Worm (Caenorhabditis elegans): Measurements from ENCODE around the gene F02H6.6.

Gene F02H6.6

DNA sequence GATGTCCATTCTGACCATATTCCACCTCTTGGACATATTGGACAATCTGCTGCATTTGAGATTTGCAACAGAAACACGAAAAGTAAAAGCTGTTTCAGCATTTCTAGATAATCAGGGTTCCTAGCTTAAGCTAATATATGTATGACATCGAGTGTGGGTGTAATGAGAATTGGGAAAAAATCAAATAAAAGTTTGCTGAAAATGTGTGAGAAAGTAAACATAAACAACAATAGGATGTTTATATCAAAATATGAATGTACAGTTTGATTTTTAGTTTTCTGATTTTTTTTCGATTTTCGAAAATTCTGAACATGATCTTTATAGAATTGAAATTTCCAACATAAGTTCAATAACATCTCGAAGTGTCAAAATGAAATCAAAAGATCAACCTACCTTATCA lies at the start of gene F02H6.6:
TSS of gene F02H6.6 (minus strand) at position 101 of the 400 bp plus-strand sequence.
- no peak for TF ChIP-seq pqm-1 (tag; optimal IDR thresholded peaks at IDR 0.05)
- TF ChIP-seq elt-3 (tag; optimal IDR thresholded peaks at IDR 0.05): no peak
- TF ChIP-seq ceh-28 (tag; optimal IDR thresholded peaks at IDR 0.05): no peak
- no peak for TF ChIP-seq ama-1 (optimal IDR thresholded peaks at IDR 0.05)
- TF ChIP-seq mdl-1 (tag; optimal IDR thresholded peaks at IDR 0.05): no peak
- no peak for TF ChIP-seq ceh-82 (tag; optimal IDR thresholded peaks at IDR 0.05)
- no peak for TF ChIP-seq nhr-43 (tag; optimal IDR thresholded peaks at IDR 0.05; ENCODE audit: poor library complexity, severe bottlenecking)
- no peak for TF ChIP-seq daf-12 (tag; optimal IDR thresholded peaks at IDR 0.05)
- no peak for TF ChIP-seq fkh-10 (GFP tag; optimal IDR thresholded peaks at IDR 0.05)
- no peak for TF ChIP-seq fkh-2 (tag; optimal IDR thresholded peaks at IDR 0.05)
- TF ChIP-seq ztf-4 (tag; optimal IDR thresholded peaks at IDR 0.05): no peak
- no peak for TF ChIP-seq elt-2 (tag; optimal IDR thresholded peaks at IDR 0.05)
- TF ChIP-seq eor-1 (tag; optimal IDR thresholded peaks at IDR 0.05): no peak
- TF ChIP-seq unc-39 (tag; optimal IDR thresholded peaks at IDR 0.05): no peak
- no peak for TF ChIP-seq nhr-237 (tag; optimal IDR thresholded peaks at IDR 0.05)
- no peak for TF ChIP-seq aly-2 (tag; optimal IDR thresholded peaks at IDR 0.05)
- no peak for TF ChIP-seq nhr-28 (tag; optimal IDR thresholded peaks at IDR 0.05)

DNA sequence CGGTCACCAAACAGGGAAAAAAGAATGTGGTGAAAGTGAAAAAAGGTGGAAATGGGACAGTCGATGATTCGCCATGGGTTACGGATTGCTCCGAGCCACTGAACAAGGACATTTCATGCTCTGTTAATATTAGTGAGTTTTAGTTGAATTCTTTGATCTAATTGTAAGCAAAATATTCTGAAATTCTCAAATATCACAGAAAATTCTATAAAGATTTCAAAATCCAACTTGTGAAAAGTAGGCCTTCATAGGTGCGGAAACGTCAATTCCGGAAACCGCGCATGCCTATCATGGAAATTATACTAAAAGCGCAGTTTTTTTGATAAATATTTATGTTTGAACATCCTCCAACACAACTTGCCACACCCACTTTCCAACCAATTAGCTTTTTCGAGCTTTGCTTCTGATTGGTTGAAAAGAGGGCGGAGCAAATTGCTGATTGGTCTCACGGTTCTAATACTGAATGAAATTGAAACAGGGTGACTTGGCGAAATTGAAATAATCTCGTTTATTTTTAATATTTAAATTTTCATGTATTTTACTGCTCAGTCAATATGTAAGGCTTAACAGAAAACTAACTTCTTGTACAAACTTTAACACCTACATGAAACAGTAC lies 46.2 kb upstream of the F02H6.6 start:
- TF ChIP-seq nfya-1 (tag; optimal IDR thresholded peaks at IDR 0.05; ENCODE audit: insufficient read depth) (peak; percentile 80), nhr-12 (tag; optimal IDR thresholded peaks at IDR 0.05) (no peak)

DNA sequence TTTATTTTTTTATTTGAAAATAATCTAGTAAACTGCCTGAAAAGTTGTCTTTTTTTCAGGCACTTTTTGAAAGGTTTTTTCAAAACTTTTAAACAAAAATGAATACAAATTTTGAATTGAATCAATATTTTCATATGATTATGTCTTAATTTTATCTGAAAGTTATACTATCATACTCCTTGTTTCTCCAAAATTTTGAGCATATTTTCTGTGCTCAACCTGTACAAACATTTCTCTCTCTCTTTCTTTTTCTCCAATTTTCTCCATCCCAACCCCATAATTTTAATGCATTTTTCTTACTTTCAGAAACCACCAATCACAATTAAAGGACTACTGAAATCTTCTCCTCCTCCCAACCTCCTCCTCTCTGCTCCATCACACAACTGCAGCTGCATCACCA lies 45.5 kb upstream of the F02H6.6 start, which contains the start of gene ilcr-1:
TSS of gene ilcr-1 (plus strand) at position 301 of the 400 bp plus-strand sequence.
- TF ChIP-seq ceh-28 (tag; optimal IDR thresholded peaks at IDR 0.05) (no peak), snpc-4 (tag; optimal IDR thresholded peaks at IDR 0.05) (no peak), ztf-11 (tag; optimal IDR thresholded peaks at IDR 0.05) (no peak), lin-15B (tag; optimal IDR thresholded peaks at IDR 0.05) (no peak), ZK546.5 (tag; optimal IDR thresholded peaks at IDR 0.05) (no peak), unc-62 (GFP tag; optimal IDR thresholded peaks at IDR 0.05) (no peak), elt-3 (tag; optimal IDR thresholded peaks at IDR 0.05) (no peak), egl-27 (tag; optimal IDR thresholded peaks at IDR 0.05) (no peak), lsy-12 (tag; optimal IDR thresholded peaks at IDR 0.05) (no peak), tbx-2 (tag; optimal IDR thresholded peaks at IDR 0.05) (no peak), ceh-82 (tag; optimal IDR thresholded peaks at IDR 0.05) (no peak), nhr-25 (tag; optimal IDR thresholded peaks at IDR 0.05) (no peak), daf-12 (tag; optimal IDR thresholded peaks at IDR 0.05) (no peak)

DNA sequence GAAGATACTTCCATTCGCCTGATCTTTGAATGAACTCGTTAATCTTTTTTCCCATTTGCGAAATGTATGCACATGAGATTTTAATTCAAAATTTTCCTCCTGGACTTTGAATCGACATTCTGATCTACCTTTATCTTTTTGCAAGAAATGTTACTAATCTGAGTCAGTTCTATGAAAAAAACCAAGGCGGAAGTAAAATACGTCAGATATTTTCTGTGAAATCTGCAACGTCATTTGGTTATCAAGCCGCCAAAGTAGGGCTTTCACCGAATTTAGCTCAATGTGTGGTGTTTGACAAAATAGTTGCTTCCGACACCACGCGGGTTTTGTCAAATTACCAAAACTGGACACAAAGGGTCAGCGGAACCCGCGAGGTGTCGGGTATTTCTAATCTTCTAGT lies 44.1 kb upstream of the F02H6.6 start:
- TF ChIP-seq nhr-11 (tag; optimal IDR thresholded peaks at IDR 0.05) (peak; percentile 27), ceh-9 (tag; optimal IDR thresholded peaks at IDR 0.05) (no peak)

DNA sequence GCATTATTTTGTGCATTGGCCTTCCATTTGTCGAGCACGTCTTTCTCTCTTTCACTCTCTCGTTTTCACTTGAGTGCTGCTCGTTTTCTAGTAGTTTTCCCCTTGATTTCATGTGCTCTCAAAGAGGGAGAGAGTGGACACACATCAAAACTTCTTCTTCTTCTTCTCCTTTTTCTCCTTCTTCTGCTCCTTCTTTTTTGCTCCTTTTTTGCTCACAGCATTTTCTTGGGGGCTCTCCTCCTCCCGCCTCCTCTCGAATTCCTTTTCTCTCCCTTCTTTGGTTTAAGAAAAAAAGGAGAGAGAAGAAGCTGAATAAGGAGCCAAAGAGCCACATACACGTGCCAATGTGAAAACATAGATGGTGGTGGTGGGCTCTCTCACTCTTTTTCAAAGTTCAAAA lies 41.9 kb upstream of the F02H6.6 start:
- TF ChIP-seq hmg-11 (tag; optimal IDR thresholded peaks at IDR 0.05): peak; percentile 58
- peak; percentile 9 for TF ChIP-seq fkh-10 (GFP tag; optimal IDR thresholded peaks at IDR 0.05)
- peak; percentile 57 for TF ChIP-seq nfya-1 (tag; optimal IDR thresholded peaks at IDR 0.05; ENCODE audit: insufficient read depth)
- no peak for TF ChIP-seq nhr-25 (tag; optimal IDR thresholded peaks at IDR 0.05)
- TF ChIP-seq unc-62 (GFP tag; optimal IDR thresholded peaks at IDR 0.05): no peak
- no peak for TF ChIP-seq nhr-28 (tag; optimal IDR thresholded peaks at IDR 0.05)
- no peak for TF ChIP-seq pha-4 (tag; optimal IDR thresholded peaks at IDR 0.05)
- no peak for TF ChIP-seq ama-1 (optimal IDR thresholded peaks at IDR 0.05)
- no peak for TF ChIP-seq ztf-4 (tag; optimal IDR thresholded peaks at IDR 0.05)
- TF ChIP-seq mdl-1 (tag; optimal IDR thresholded peaks at IDR 0.05): peak; percentile 27
- peak; percentile 77 for TF ChIP-seq lin-39 (tag; optimal IDR thresholded peaks at IDR 0.05)
- TF ChIP-seq jun-1 (tag; optimal IDR thresholded peaks at IDR 0.05): no peak
- no peak for TF ChIP-seq ZK546.5 (tag; optimal IDR thresholded peaks at IDR 0.05)
- no peak for TF ChIP-seq nhr-12 (tag; optimal IDR thresholded peaks at IDR 0.05)
- TF ChIP-seq skn-1 (tag; optimal IDR thresholded peaks at IDR 0.05): peak; percentile 44
- TF ChIP-seq nhr-76 (tag; optimal IDR thresholded peaks at IDR 0.05): no peak
- TF ChIP-seq ceh-9 (tag; optimal IDR thresholded peaks at IDR 0.05): no peak
- TF ChIP-seq eor-1 (tag; optimal IDR thresholded peaks at IDR 0.05): no peak
- no peak for TF ChIP-seq daf-12 (tag; optimal IDR thresholded peaks at IDR 0.05)
- TF ChIP-seq lsy-12 (tag; optimal IDR thresholded peaks at IDR 0.05): no peak
- no peak for TF ChIP-seq fos-1 (tag; optimal IDR thresholded peaks at IDR 0.05)
